Worm (Caenorhabditis elegans): ENCODE results near the gene C03C10.7.

DNA sequence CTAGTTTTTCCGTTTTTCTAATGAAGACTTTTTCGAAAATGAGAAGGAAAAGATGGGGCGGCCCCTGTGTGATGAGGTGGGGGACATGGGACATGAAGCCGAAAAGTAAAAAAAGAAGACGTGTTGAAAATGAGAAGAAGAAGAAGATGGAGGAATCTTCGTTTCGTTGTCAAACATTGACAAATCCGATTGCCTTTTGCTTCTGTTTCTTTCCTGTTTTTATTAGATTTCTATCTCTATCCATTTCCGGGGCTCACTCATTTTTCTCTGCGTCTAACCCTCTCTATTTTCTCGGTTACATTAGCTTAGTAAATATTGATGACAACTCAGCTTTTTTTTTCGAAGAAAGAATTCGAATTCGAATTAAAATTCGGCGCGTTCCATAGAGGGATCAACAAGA, 23.9 kb downstream of the C03C10.7 start:
- TF ChIP-seq aly-1 (tag; optimal IDR thresholded peaks at IDR 0.05) = no peak
- TF ChIP-seq flt-1 (GFP tag; IDR thresholded peaks at IDR 0.05) = no peak
- no peak for TF ChIP-seq hmg-4 (GFP tag; optimal IDR thresholded peaks at IDR 0.05)
- TF ChIP-seq ets-7 (tag; optimal IDR thresholded peaks at IDR 0.05) = no peak

Measured in whole organism, early embryonic.